Fruit fly (Drosophila melanogaster) whole organism, embryonic: ENCODE measurements around the gene mRpL16.

Experiments
- B-H2 ChIP-seq: fragments of 200-800 bp; sonication (Bioruptor generic); optimal IDR thresholded peaks from 2 replicates; lab custom pipeline; 2018; ENCODE audit warnings: missing biosample characterization, mild to moderate bottlenecking, missing genetic modification characterization
- Bdp1 ChIP-seq: fragments of 200-800 bp; sonication (Bioruptor generic); optimal IDR thresholded peaks from 3 replicates; lab custom pipeline; 2016; ENCODE audit warnings: missing biosample characterization, missing genetic modification characterization
- BtbVII ChIP-seq: fragments of 200-800 bp; sonication (Bioruptor generic); optimal IDR thresholded peaks from 3 replicates; lab custom pipeline; 2017; ENCODE audit warnings: missing biosample characterization, mild to moderate bottlenecking, missing genetic modification characterization
- CG10274 ChIP-seq: fragments of 200-800 bp; sonication (Bioruptor generic); optimal IDR thresholded peaks from 3 replicates; lab custom pipeline; 2017; ENCODE audit warnings: missing biosample characterization, mild to moderate bottlenecking, missing genetic modification characterization
- CG11456 ChIP-seq: fragments of 200-800 bp; sonication (Bioruptor generic); IDR thresholded peaks from 3 replicates; pipeline ENCODE4 v1.3.6; 2022; ENCODE audit warnings: missing biosample characterization, missing genetic modification characterization
- CG11504 ChIP-seq: fragments of 200-800 bp; sonication (Bioruptor generic); optimal IDR thresholded peaks from 3 replicates; lab custom pipeline; 2019; ENCODE audit warnings: missing biosample characterization, mild to moderate bottlenecking, missing genetic modification characterization, moderate library complexity
- CG11560 ChIP-seq: fragments of 200-800 bp; sonication (Bioruptor generic); IDR thresholded peaks from 3 replicates; pipeline ENCODE4 v1.3.6; 2022; ENCODE audit warnings: missing biosample characterization, missing genetic modification characterization
- CG12219 ChIP-seq: fragments of 200-800 bp; sonication (Bioruptor generic); optimal IDR thresholded peaks from 3 replicates; lab custom pipeline; 2018; ENCODE audit warnings: missing biosample characterization, mild to moderate bottlenecking, missing genetic modification characterization
- CG12299 ChIP-seq: fragments of 200-800 bp; sonication (Bioruptor generic); optimal IDR thresholded peaks from 2 replicates; lab custom pipeline; 2018; ENCODE audit warnings: missing biosample characterization, mild to moderate bottlenecking, missing genetic modification characterization
- CG12391 ChIP-seq: fragments of 200-800 bp; sonication (Bioruptor generic); optimal IDR thresholded peaks from 3 replicates; lab custom pipeline; 2018; ENCODE audit warnings: missing biosample characterization, mild to moderate bottlenecking, missing genetic modification characterization, moderate library complexity
- CG34224 ChIP-seq: fragments of 200-800 bp; sonication (Bioruptor generic); IDR thresholded peaks from 3 replicates; pipeline ENCODE4 v1.3.6; 2022; ENCODE audit warnings: missing biosample characterization, missing genetic modification characterization; ENCODE audit not compliant: partially characterized antibody
- CG3726 ChIP-seq: fragments of 200-800 bp; sonication (Bioruptor generic); IDR thresholded peaks from 3 replicates; pipeline ENCODE4, ENCODE4 v1.3.6; 2022; ENCODE audit warnings: missing biosample characterization, missing genetic modification characterization
- CG42726 ChIP-seq: fragments of 200-800 bp; sonication (Bioruptor generic); IDR thresholded peaks from 2 replicates; pipeline ENCODE4 v1.3.6; 2022; ENCODE audit warnings: missing biosample characterization, missing genetic modification characterization; ENCODE audit not compliant: partially characterized antibody
- CG4328 ChIP-seq: fragments of 200-800 bp; sonication (Bioruptor generic); optimal IDR thresholded peaks from 3 replicates; lab custom pipeline; 2017; ENCODE audit warnings: missing biosample characterization, missing genetic modification reagents, missing genetic modification characterization
- CG4820 ChIP-seq: fragments of 200-800 bp; sonication (Bioruptor generic); optimal IDR thresholded peaks from 3 replicates; lab custom pipeline; 2016; ENCODE audit warnings: missing biosample characterization, missing genetic modification characterization
- D ChIP-seq, 2 experiments: fragments of 200-800 bp in 1 of 2; fragments of >200 bp in 1 of 2; sonication (Bioruptor generic) in 1 of 2; optimal IDR thresholded peaks; 2 replicates in 1 of 2; 3 replicates in 1 of 2; lab custom pipeline; 2017; ENCODE audit warnings: mild to moderate bottlenecking in 1 of 2, missing biosample characterization in 1 of 2, missing genetic modification characterization in 1 of 2, missing genetic modification reagents in 1 of 2
- Ets97D ChIP-seq: fragments of 200-800 bp; sonication (Bioruptor generic); optimal IDR thresholded peaks from 3 replicates; lab custom pipeline; 2016; ENCODE audit warnings: missing biosample characterization, missing genetic modification characterization
- Hr78 ChIP-seq, 2 experiments: fragments of 200-800 bp in 1 of 2; fragments of >200 bp in 1 of 2; sonication (Bioruptor generic) in 1 of 2; optimal IDR thresholded peaks; 2 replicates each; lab custom pipeline; 2017 to 2019; ENCODE audit warnings: missing biosample characterization in 2 of 2, missing genetic modification characterization in 2 of 2, mild to moderate bottlenecking in 1 of 2, moderate library complexity in 1 of 2
- Lim3 ChIP-seq: fragments of 200-800 bp; sonication (Bioruptor generic); IDR thresholded peaks from 2 replicates; pipeline ENCODE4 v1.3.6; 2022; ENCODE audit warnings: missing biosample characterization, missing genetic modification characterization
- Mad ChIP-seq: fragments of 200-800 bp; sonication (Bioruptor generic); optimal IDR thresholded peaks from 2 replicates; lab custom pipeline; 2016; ENCODE audit warnings: missing biosample characterization, missing genetic modification characterization
- Mes4 ChIP-seq: fragments of 200-800 bp; sonication (Bioruptor generic); optimal IDR thresholded peaks from 2 replicates; lab custom pipeline; 2016; ENCODE audit warnings: missing biosample characterization, missing genetic modification characterization
- Neu2 ChIP-seq: fragments of 200-800 bp; sonication (Bioruptor generic); optimal IDR thresholded peaks from 3 replicates; lab custom pipeline; 2016; ENCODE audit warnings: missing biosample characterization, missing genetic modification characterization, borderline replicate concordance
- Tbp ChIP-seq: fragments of >200 bp; optimal IDR thresholded peaks from 2 replicates; lab custom pipeline; 2018; ENCODE audit warnings: missing biosample characterization, missing genetic modification characterization
- Usf ChIP-seq: fragments of 200-800 bp; sonication (Bioruptor generic); optimal IDR thresholded peaks from 2 replicates; lab custom pipeline; 2017; ENCODE audit warnings: missing genotype, missing biosample characterization, missing genetic modification characterization
- bcd ChIP-seq: fragments of 200-800 bp; sonication (Bioruptor generic); optimal IDR thresholded peaks from 2 replicates; lab custom pipeline; 2017; ENCODE audit warnings: missing biosample characterization, mild to moderate bottlenecking, missing genetic modification characterization
- bigmax ChIP-seq: fragments of 200-800 bp; sonication (Bioruptor generic); optimal IDR thresholded peaks from 2 replicates; lab custom pipeline; 2018; ENCODE audit warnings: missing biosample characterization, mild to moderate bottlenecking, missing genetic modification characterization
- chif ChIP-seq, 2 experiments: fragments of 200-800 bp; sonication (Bioruptor generic); optimal IDR thresholded peaks; 3 replicates each; lab custom pipeline; 2016; ENCODE audit warnings: missing biosample characterization in 2 of 2, missing genetic modification characterization in 2 of 2
- dmrt99B ChIP-seq: fragments of 200-800 bp; sonication (Bioruptor generic); optimal IDR thresholded peaks from 2 replicates; lab custom pipeline; 2018; ENCODE audit warnings: missing biosample characterization, mild to moderate bottlenecking, missing genetic modification characterization, moderate library complexity
- emc ChIP-seq: fragments of 200-800 bp; sonication (Bioruptor generic); optimal IDR thresholded peaks from 2 replicates; lab custom pipeline; 2016; ENCODE audit warnings: missing biosample characterization, missing genetic modification characterization
- eyg ChIP-seq: fragments of 200-800 bp; sonication (Bioruptor generic); optimal IDR thresholded peaks from 3 replicates; lab custom pipeline; 2016; ENCODE audit warnings: missing biosample characterization, missing genetic modification characterization
- fd102C ChIP-seq: fragments of 200-800 bp; sonication (Bioruptor generic); optimal IDR thresholded peaks from 2 replicates; lab custom pipeline; 2018; ENCODE audit warnings: missing biosample characterization, mild to moderate bottlenecking, missing genetic modification characterization, moderate library complexity
- grau ChIP-seq: fragments of 200-800 bp; optimal IDR thresholded peaks from 3 replicates; lab custom pipeline; 2019; ENCODE audit warnings: missing biosample characterization, mild to moderate bottlenecking, missing genetic modification characterization, moderate library complexity
- grn ChIP-seq: fragments of 200-800 bp; sonication (Bioruptor generic); optimal IDR thresholded peaks from 3 replicates; lab custom pipeline; 2017; ENCODE audit warnings: missing biosample characterization, missing genetic modification characterization
- ind ChIP-seq: fragments of 200-800 bp; sonication (Bioruptor generic); optimal IDR thresholded peaks from 3 replicates; lab custom pipeline; 2016; ENCODE audit warnings: missing biosample characterization, missing genetic modification characterization
- kni ChIP-seq: fragments of 200-800 bp; sonication (Bioruptor generic); optimal IDR thresholded peaks from 3 replicates; lab custom pipeline; 2017; ENCODE audit warnings: mild to moderate bottlenecking, missing biosample characterization, missing genetic modification reagents, missing genetic modification characterization
- maf-S ChIP-seq: fragments of 200-800 bp; sonication (Bioruptor generic); optimal IDR thresholded peaks from 2 replicates; lab custom pipeline; 2016; ENCODE audit warnings: missing biosample characterization, missing genetic modification characterization
- nerfin-2 ChIP-seq: fragments of 200-800 bp; sonication (Bioruptor generic); IDR thresholded peaks from 2 replicates; pipeline ENCODE4 v1.3.6; 2022; ENCODE audit warnings: missing biosample characterization, missing genetic modification characterization; ENCODE audit not compliant: partially characterized antibody
- pfk ChIP-seq: fragments of 200-800 bp; sonication (Bioruptor generic); optimal IDR thresholded peaks from 2 replicates; lab custom pipeline; 2018; ENCODE audit warnings: missing biosample characterization, mild to moderate bottlenecking, missing genetic modification characterization, moderate library complexity
- phol ChIP-seq: fragments of 200-800 bp; sonication (Bioruptor generic); optimal IDR thresholded peaks from 3 replicates; lab custom pipeline; 2018; ENCODE audit warnings: missing biosample characterization, mild to moderate bottlenecking, missing genetic modification characterization, moderate library complexity
- prd ChIP-seq, 3 experiments: fragments of >200 bp in 2 of 3; fragments of 200-800 bp in 1 of 3; sonication (Bioruptor generic) in 1 of 3; optimal IDR thresholded peaks in 2 of 3; IDR thresholded peaks in 1 of 3; 2 replicates in 2 of 3; 3 replicates in 1 of 3; pipeline versions ENCODE4 v1.3.6 to Lab custom; 2017 to 2022; ENCODE audit warnings: missing biosample characterization in 1 of 3, missing genetic modification characterization in 1 of 3
- run ChIP-seq: fragments of 200-800 bp; sonication (Bioruptor generic); optimal IDR thresholded peaks from 3 replicates; lab custom pipeline; 2018; ENCODE audit warnings: missing biosample characterization, mild to moderate bottlenecking, missing genetic modification characterization
- salm ChIP-seq: fragments of 200-800 bp; sonication (Bioruptor generic); optimal IDR thresholded peaks from 2 replicates; lab custom pipeline; 2018; ENCODE audit warnings: missing biosample characterization, mild to moderate bottlenecking, missing genetic modification characterization
- sna ChIP-seq: fragments of 200-800 bp; sonication (Bioruptor generic); IDR thresholded peaks from 2 replicates; pipeline ENCODE4 v1.3.6; 2022; ENCODE audit warnings: missing biosample characterization, missing genetic modification characterization; ENCODE audit not compliant: partially characterized antibody
- sug ChIP-seq: fragments of 200-800 bp; optimal IDR thresholded peaks from 2 replicates; lab custom pipeline; 2019; ENCODE audit warnings: missing biosample characterization, mild to moderate bottlenecking, missing genetic modification characterization, moderate library complexity
- tup ChIP-seq: fragments of 200-800 bp; sonication (Bioruptor generic); optimal IDR thresholded peaks from 2 replicates; lab custom pipeline; 2016; ENCODE audit warnings: missing biosample characterization, mild to moderate bottlenecking, missing genetic modification characterization, moderate library complexity
- zen2 ChIP-seq: fragments of 200-800 bp; sonication (Bioruptor generic); IDR thresholded peaks from 3 replicates; pipeline ENCODE4 v1.3.6; 2022; ENCODE audit warnings: missing biosample characterization, missing genetic modification characterization; ENCODE audit not compliant: partially characterized antibody
- zfh1 ChIP-seq: fragments of 200-800 bp; sonication (Bioruptor generic); IDR thresholded peaks from 3 replicates; pipeline ENCODE4 v1.3.6; 2022; ENCODE audit warnings: missing biosample characterization, missing genetic modification characterization
- zfh2 ChIP-seq: fragments of 200-800 bp; sonication (Bioruptor generic); optimal IDR thresholded peaks from 2 replicates; lab custom pipeline; 2016; ENCODE audit warnings: missing biosample characterization, missing genetic modification characterization

The mRpL16 gene

dm6 chrX:1940020-1940419, 50.0 kb downstream of the mRpL16 start, which contains the start of the genes CG3857 and CG3587 (continued):
- TF ChIP-seq CG12219 (GFP tag; lab: Kevin White, UChicago) (no peak), Usf (peak; percentile 66), D (optimal IDR thresholded peaks at IDR 0.05; lab: Kevin White, UChicago) (no peak), D (GFP tag; optimal IDR thresholded peaks at IDR 0.05; lab: Kevin White, UChicago) (peak; percentile 35), phol (peak; percentile 71), pfk (peak; percentile 39), CG12391 (tag; lab: Kevin White, UChicago) (peak; percentile 83), Lim3 (no peak), zfh2 (GFP tag; lab: Kevin White, UChicago) (peak; percentile 92), Ets97D (GFP tag; lab: Kevin White, UChicago) (peak; percentile 80), B-H2 (GFP tag; lab: Kevin White, UChicago) (peak; percentile 44), Hr78 (GFP tag; optimal IDR thresholded peaks at IDR 0.05; lab: Kevin White, UChicago) (peak in 1 of 2 experiments; percentile 17), prd (optimal IDR thresholded peaks at IDR 0.05; lab: Kevin White, UChicago) (no peak), prd (GFP tag; IDR thresholded peaks at IDR 0.05; lab: Robert Waterston, UW) (peak; percentile 80), Neu2 (peak; percentile 6), CG3726 (GFP tag; lab: Robert Waterston, UW) (peak; percentile 52; the same call in 1 of the 3 replicates), BtbVII (GFP tag; lab: Kevin White, UChicago) (peak; percentile 25), salm (tag; lab: Kevin White, UChicago) (no peak), CG4820 (GFP tag; lab: Kevin White, UChicago) (peak; percentile 70), Mes4 (GFP tag; lab: Kevin White, UChicago) (peak; percentile 62), CG11456 (GFP tag; lab: Robert Waterston, UW) (peak; percentile 73; the same call in 2 of the 3 replicates), CG10274 (GFP tag; lab: Kevin White, UChicago) (peak; percentile 1), dmrt99B (tag; lab: Kevin White, UChicago) (peak; percentile 62), kni (GFP tag; lab: Kevin White, UChicago) (peak; percentile 31), bigmax (GFP tag; lab: Kevin White, UChicago) (peak; percentile 35), tup (peak; percentile 2), run (tag; lab: Kevin White, UChicago) (peak; percentile 29), CG12299 (tag; lab: Kevin White, UChicago) (peak; percentile 32), zfh1 (peak; percentile 77), nerfin-2 (GFP tag; lab: Robert Waterston, UW) (no peak), Tbp (peak; percentile 65), CG11560 (tag; lab: Robert Waterston, UW) (0 out of 3 replicates have a peak, but pooled peaks have one; percentile 37), sug (peak; percentile 74), chif (GFP tag; optimal IDR thresholded peaks at IDR 0.05; lab: Kevin White, UChicago) (peak; percentile 76 to 78), emc (GFP tag; lab: Kevin White, UChicago) (no peak), grn (GFP tag; lab: Kevin White, UChicago) (no peak), Mad (GFP tag; lab: Kevin White, UChicago) (peak; percentile 77), zen2 (GFP tag; lab: Robert Waterston, UW) (no peak), CG42726 (no peak), maf-S (GFP tag; lab: Kevin White, UChicago) (peak; percentile 73), sna (GFP tag; lab: Robert Waterston, UW) (no peak), grau (tag; lab: Kevin White, UChicago) (peak; percentile 74), CG11504 (peak; percentile 64), bcd (GFP tag; lab: Kevin White, UChicago) (peak; percentile 69), ind (GFP tag; lab: Kevin White, UChicago) (peak; percentile 73), fd102C (GFP tag; lab: Kevin White, UChicago) (peak; percentile 35), CG4328 (GFP tag; lab: Kevin White, UChicago) (peak; percentile 23), Bdp1 (GFP tag; lab: Kevin White, UChicago) (peak; percentile 71), eyg (GFP tag; lab: Kevin White, UChicago) (peak; percentile 67), CG34224 (GFP tag; lab: Robert Waterston, UW) (no peak)
